Fruit fly (Drosophila melanogaster): ENCODE data around the gene ppk31.

Gene ppk31

dm6 chr3R:27157814-27158213 lies 5.1 kb upstream of the ppk31 start, which contains the start of gene grass (continued):
- peak; percentile 43 for TF ChIP-seq sd (tag; optimal IDR thresholded peaks at IDR 0.05)
- TF ChIP-seq grn (GFP tag; optimal IDR thresholded peaks at IDR 0.05): peak; percentile 17
- 0 out of 2 replicates have a peak, but pooled peaks have one; percentile 18 for TF ChIP-seq NFAT (GFP tag; IDR thresholded peaks at IDR 0.05)
- TF ChIP-seq CG3995 (GFP tag; optimal IDR thresholded peaks at IDR 0.05): no peak

- TF ChIP-seq CG10209 (GFP tag; optimal IDR thresholded peaks at IDR 0.05) (no peak), exex (tag; optimal IDR thresholded peaks at IDR 0.05) (peak; percentile 82), CG34376 (GFP tag; optimal IDR thresholded peaks at IDR 0.05) (peak; percentile 1), CG13287 (GFP tag; IDR thresholded peaks at IDR 0.05; ENCODE audit: partially characterized antibody) (no peak), Pdp1 (GFP tag; optimal IDR thresholded peaks at IDR 0.05) (peak in 1 of 2 experiments; percentile 69), CG6175 (GFP tag; IDR thresholded peaks at IDR 0.05) (no peak), CG17385 (GFP tag; optimal IDR thresholded peaks at IDR 0.05) (no peak), gro (GFP tag; optimal IDR thresholded peaks at IDR 0.05) (peak; percentile 5), CG1024 (GFP tag; IDR thresholded peaks at IDR 0.05) (no peak), Bgb (GFP tag; IDR thresholded peaks at IDR 0.05; ENCODE audit: partially characterized antibody) (no peak), CG18011 (GFP tag; optimal IDR thresholded peaks at IDR 0.05) (no peak), D19B (GFP tag; optimal IDR thresholded peaks at IDR 0.05) (peak; percentile 64), bowl (GFP tag; IDR thresholded peaks at IDR 0.05) (no peak), CG2199 (GFP tag; IDR thresholded peaks at IDR 0.05) (no peak), CG7372 (GFP tag; IDR thresholded peaks at IDR 0.05) (no peak), her (GFP tag; optimal IDR thresholded peaks at IDR 0.05) (no peak)
Observed at dm6 chr3R:27159870-27160269, 3.1 kb upstream of the ppk31 start.

dm6 chr3R:27160858-27161257 lies 2.1 kb upstream of the ppk31 start, which contains the start of gene CG5909:
Gene CG5909 (plus strand): TSS chr3R:27161158.
- TF ChIP-seq schlank (tag; optimal IDR thresholded peaks at IDR 0.05) (no peak), caup (GFP tag; optimal IDR thresholded peaks at IDR 0.05; ENCODE audit: severe bottlenecking) (no peak), Ets65A (GFP tag) (no peak), sqz (GFP tag; optimal IDR thresholded peaks at IDR 0.05) (no peak), CG15011 (GFP tag; optimal IDR thresholded peaks at IDR 0.05) (no peak), wdn (GFP tag; IDR thresholded peaks at IDR 0.05) (no peak), CG14667 (GFP tag; IDR thresholded peaks at IDR 0.05) (no peak), CG33213 (GFP tag; optimal IDR thresholded peaks at IDR 0.05) (no peak), Opbp (GFP tag; IDR thresholded peaks at IDR 0.05; ENCODE audit: partially characterized antibody) (no peak), CG15601 (tag; optimal IDR thresholded peaks at IDR 0.05) (no peak), E2f1 (GFP tag; IDR thresholded peaks at IDR 0.05) (no peak), lov (optimal IDR thresholded peaks at IDR 0.05) (no peak), lov (GFP tag; IDR thresholded peaks at IDR 0.05) (no peak), CG2889 (GFP tag; IDR thresholded peaks at IDR 0.05) (no peak), org-1 (GFP tag; optimal IDR thresholded peaks at IDR 0.05) (no peak), ranshi (GFP tag; IDR thresholded peaks at IDR 0.05) (no peak), CG11560 (tag; IDR thresholded peaks at IDR 0.05) (no peak), PHDP (tag; optimal IDR thresholded peaks at IDR 0.05) (no peak), onecut (GFP tag; IDR thresholded peaks at IDR 0.05) (no peak), CG1603 (tag; optimal IDR thresholded peaks at IDR 0.05) (no peak)
